Worm (Caenorhabditis elegans) whole organism, L1 larva: Measurements from ENCODE around the gene BE10.1.

Experiments
- skn-1 ChIP-seq: fragments of 150-350 bp; optimal IDR thresholded peaks from 2 replicates; lab custom pipeline; 2014; ENCODE audit warnings: missing biosample characterization, missing genetic modification characterization
- unc-62 ChIP-seq: fragments of 150-350 bp; optimal IDR thresholded peaks from 2 replicates; lab custom pipeline; 2014; ENCODE audit warnings: missing biosample characterization, missing genetic modification reagents, missing genetic modification characterization

- TF ChIP-seq unc-62 = no peak
- no peak for TF ChIP-seq skn-1
Observed at ce11 chrIII:12831696-12832095, 42.4 kb upstream of the BE10.1 start.
